Worm (Caenorhabditis elegans): Measurements from ENCODE around the gene rpy-1.

DNA sequence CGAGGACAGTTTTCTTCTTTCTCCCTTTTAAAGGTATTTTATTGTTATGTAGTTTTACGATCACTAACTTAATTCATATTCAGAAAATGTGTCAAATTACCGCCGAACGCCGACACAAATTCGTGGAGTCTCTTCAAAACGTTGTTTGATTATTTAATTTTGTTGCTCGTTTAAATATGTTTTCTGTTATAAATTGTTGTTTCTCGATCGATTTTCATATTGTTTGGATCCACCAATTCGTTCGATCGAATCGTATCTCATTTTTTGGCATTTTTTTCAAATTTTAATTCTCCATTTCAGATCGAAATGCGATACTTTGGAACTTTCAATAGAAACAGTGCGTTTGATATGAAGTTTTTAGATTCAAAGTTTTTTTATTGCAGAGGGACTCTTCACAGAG lies 37.2 kb upstream of the rpy-1 start, which contains the start of gene F41G3.6:
- no peak for TF ChIP-seq W03F9.2 (tag; optimal IDR thresholded peaks at IDR 0.05)
- no peak for TF ChIP-seq him-1 (tag; optimal IDR thresholded peaks at IDR 0.05)
- no peak for TF ChIP-seq dao-5 (tag; optimal IDR thresholded peaks at IDR 0.05)

All from whole organism, L4/young adult.